Worm (Caenorhabditis elegans) whole organism, L4 larva: ENCODE results near the gene ugt-43.

ENCODE experiments used
- egl-27 ChIP-seq: sonication (generic microtip); optimal IDR thresholded peaks from 3 replicates; lab custom pipeline; 2017; ENCODE audit warnings: missing biosample characterization, missing genetic modification reagents, missing genetic modification characterization
- hmg-1.1 ChIP-seq: fragments of 200-800 bp; sonication (Bioruptor generic); IDR thresholded peaks from 2 replicates; pipeline ENCODE4 v1.3.6; 2022; ENCODE audit warnings: missing genetic modification reagents, missing genetic modification characterization, missing compliant biosample characterization
- lin-13 ChIP-seq: fragments of 150-350 bp; optimal IDR thresholded peaks from 2 replicates; lab custom pipeline; 2014; ENCODE audit warnings: missing biosample characterization, missing genetic modification reagents, missing genetic modification characterization
- nhr-102 ChIP-seq: sonication (generic microtip); optimal IDR thresholded peaks from 2 replicates; lab custom pipeline; 2016; ENCODE audit warnings: mild to moderate bottlenecking, missing genetic modification characterization, moderate library complexity, missing compliant biosample characterization
- nhr-76 ChIP-seq: fragments of 150-350 bp; optimal IDR thresholded peaks from 2 replicates; lab custom pipeline; 2014; ENCODE audit warnings: missing biosample characterization, missing genetic modification characterization
- skn-1 ChIP-seq: fragments of 150-350 bp; optimal IDR thresholded peaks from 2 replicates; lab custom pipeline; 2014; ENCODE audit warnings: missing biosample characterization, missing genetic modification characterization
- unc-130 ChIP-seq: sonication (generic microtip); optimal IDR thresholded peaks from 2 replicates; lab custom pipeline; 2016; ENCODE audit warnings: missing genetic modification reagents, missing genetic modification characterization, missing compliant biosample characterization
- zag-1 ChIP-seq: fragments of 150-350 bp; optimal IDR thresholded peaks from 2 replicates; lab custom pipeline; 2014; ENCODE audit warnings: missing biosample characterization, missing genetic modification characterization

ce11 chrIV:10515128-10515527 lies 50.7 kb downstream of the ugt-43 start, which contains the start of gene C02F4.4:
- TF ChIP-seq skn-1 (tag; lab: Kevin White, UChicago), result no peak
- TF ChIP-seq unc-130 (GFP tag; lab: Kevin White, UChicago), result no peak
- TF ChIP-seq nhr-76 (tag; lab: Kevin White, UChicago), result no peak
- no peak for TF ChIP-seq nhr-102 (tag; lab: Kevin White, UChicago)
- no peak for TF ChIP-seq egl-27
- TF ChIP-seq hmg-1.1 (GFP tag; lab: Robert Waterston, UW), result no peak
- no peak for TF ChIP-seq lin-13 (GFP tag; lab: Kevin White, UChicago)
- no peak for TF ChIP-seq zag-1 (tag; lab: Kevin White, UChicago)
